Worm (Caenorhabditis elegans): Measurements from ENCODE around the gene ZK596.3.

ZK596.3 gene

DNA sequence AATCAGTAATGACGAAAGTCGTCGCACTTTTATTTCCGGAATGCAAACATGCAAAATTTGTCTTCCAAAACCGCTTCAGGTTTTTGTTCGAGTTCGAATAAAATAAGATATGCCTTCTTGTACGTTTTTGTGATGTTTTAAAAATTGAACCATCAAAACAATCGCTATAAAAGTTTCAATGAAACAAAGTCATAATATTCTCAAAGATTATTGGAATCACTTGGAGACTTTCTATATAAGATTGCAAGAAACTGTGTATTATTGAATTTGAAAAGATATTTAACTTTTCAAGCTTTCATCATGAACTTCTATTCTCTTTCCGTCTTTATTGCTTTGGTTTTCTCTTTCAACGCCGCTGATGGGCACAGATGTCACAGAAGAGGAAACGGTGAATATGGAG lies 27.3 kb downstream of the ZK596.3 start, which contains the start of gene fipr-14:
Gene fipr-14, plus strand, starts transcription at position 301 of the 400 bp plus-strand sequence.
- TF ChIP-seq ces-1 (GFP tag; optimal IDR thresholded peaks at IDR 0.05), result no peak

DNA sequence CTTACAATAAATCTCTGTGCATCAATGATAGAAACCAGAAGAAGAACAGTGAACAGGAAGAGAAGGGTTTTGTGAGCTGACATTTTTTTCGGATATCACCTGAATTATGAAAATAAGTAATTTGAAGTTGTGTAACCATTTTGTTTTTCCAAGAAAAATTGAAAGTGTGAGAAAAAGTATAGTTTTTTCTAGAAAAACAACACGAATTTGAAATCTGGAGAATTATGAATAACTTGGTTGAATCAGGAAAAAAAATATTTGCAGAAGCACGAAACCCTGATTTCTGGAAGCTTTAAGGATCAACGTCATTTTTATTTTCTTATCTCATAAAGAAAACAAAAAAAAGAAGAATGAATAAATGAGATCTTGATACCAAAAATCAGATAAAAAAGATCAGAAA lies 29.7 kb downstream of the ZK596.3 start, which contains the start of gene F13E9.12:
Gene F13E9.12, minus strand, starts transcription at position 101 of the 400 bp plus-strand sequence.
- TF ChIP-seq lin-32 (GFP tag; optimal IDR thresholded peaks at IDR 0.05) (no peak), pha-4 (tag; optimal IDR thresholded peaks at IDR 0.05) (no peak), drap-1 (GFP tag; optimal IDR thresholded peaks at IDR 0.05) (no peak), sptf-1 (tag; optimal IDR thresholded peaks at IDR 0.05) (no peak), sem-2 (GFP tag; optimal IDR thresholded peaks at IDR 0.05) (no peak), nhr-2 (tag; optimal IDR thresholded peaks at IDR 0.05) (no peak), ceh-83 (GFP tag; optimal IDR thresholded peaks at IDR 0.05) (no peak), zip-8 (tag; optimal IDR thresholded peaks at IDR 0.05) (no peak), unc-120 (tag; optimal IDR thresholded peaks at IDR 0.05; ENCODE audit: poor library complexity, severe bottlenecking) (no peak), mep-1 (tag; optimal IDR thresholded peaks at IDR 0.05) (no peak), elt-3 (tag; optimal IDR thresholded peaks at IDR 0.05) (no peak), snpc-4 (tag; optimal IDR thresholded peaks at IDR 0.05) (no peak), unc-62 (GFP tag; optimal IDR thresholded peaks at IDR 0.05) (no peak), lin-13 (tag; optimal IDR thresholded peaks at IDR 0.05) (no peak), cnd-1 (tag; optimal IDR thresholded peaks at IDR 0.05) (no peak), mls-2 (tag; optimal IDR thresholded peaks at IDR 0.05) (no peak), unc-39 (tag; optimal IDR thresholded peaks at IDR 0.05) (no peak)

DNA sequence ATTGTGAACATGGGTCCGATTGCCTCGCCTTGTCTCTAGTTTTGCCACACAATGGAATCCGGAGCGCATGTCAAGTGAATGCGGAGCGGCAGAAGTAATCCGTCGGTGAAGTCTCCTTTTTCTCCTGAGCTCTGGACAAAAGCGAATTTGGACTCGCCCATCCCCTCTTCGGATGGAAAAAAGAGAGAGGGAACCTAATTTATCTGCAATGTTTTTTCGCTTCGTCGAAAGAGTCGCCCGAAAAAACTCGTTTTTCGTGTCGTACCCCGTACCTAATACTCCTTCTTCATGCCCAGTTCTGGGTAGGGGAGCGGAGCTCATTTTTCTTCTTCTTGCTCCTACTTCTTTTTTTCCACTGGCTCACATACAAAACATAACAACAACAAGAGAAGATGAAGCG lies 34.0 kb downstream of the ZK596.3 start:
- TF ChIP-seq sptf-1 (tag; optimal IDR thresholded peaks at IDR 0.05) (no peak), ceh-39 (tag; optimal IDR thresholded peaks at IDR 0.05) (no peak), ces-1 (GFP tag; optimal IDR thresholded peaks at IDR 0.05) (peak; percentile 57), blmp-1 (tag; optimal IDR thresholded peaks at IDR 0.05) (no peak)

DNA sequence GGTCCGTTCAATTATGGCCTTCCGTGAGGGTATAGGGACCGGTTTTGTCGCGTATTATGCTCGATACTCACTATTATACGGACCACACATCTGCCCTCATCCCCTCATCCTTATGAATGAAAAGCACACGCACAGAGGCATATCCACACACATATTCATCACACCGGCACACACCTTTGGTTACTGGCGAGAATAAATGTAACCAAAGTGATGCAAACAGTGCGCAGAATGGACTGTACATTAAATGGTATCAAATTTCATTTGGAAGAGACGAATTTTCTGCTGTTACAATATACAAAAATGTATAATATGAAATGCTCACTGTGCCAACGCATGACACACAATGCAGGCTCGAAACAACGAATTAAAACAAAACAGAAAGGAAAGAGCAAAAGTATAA lies 34.5 kb downstream of the ZK596.3 start:
- TF ChIP-seq ceh-39 (tag; optimal IDR thresholded peaks at IDR 0.05) (no peak), nhr-2 (tag; optimal IDR thresholded peaks at IDR 0.05) (peak; percentile 28)

DNA sequence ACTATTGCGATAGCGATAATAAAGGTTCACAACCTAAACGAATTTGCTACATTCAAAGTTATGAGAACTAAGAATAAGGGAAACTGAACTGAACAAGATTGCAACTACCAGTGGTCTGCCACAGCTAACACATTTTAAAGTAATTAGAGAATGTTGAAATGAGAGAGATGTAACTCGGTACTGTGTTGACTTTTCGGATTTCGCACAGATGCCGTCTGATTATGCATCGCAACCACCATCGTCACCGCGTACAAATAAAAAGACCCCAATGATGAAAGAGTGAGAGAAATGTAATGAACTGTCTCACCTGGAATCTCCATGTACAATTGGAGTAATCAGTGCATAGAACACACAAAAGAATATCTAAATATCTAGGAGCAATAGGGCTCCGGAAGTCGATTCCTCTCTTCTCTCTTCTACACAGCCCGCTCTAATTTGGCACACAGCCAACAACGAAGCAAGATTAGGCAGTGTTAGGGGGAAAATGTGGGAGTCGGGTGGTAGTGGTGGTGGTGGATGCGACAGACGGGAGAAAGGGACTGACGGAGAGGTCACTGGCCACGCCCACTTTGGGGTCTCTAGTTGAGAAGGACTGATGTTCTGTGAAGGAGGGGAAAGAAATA lies 35.4 kb downstream of the ZK596.3 start, which contains the start of gene F13E9.11:
Gene F13E9.11, minus strand, starts transcription at position 507 of the 623 bp plus-strand sequence.
- peak; percentile 71 for TF ChIP-seq cnd-1 (tag; optimal IDR thresholded peaks at IDR 0.05)
- TF ChIP-seq nhr-76 (tag; optimal IDR thresholded peaks at IDR 0.05), result no peak
- no peak for TF ChIP-seq nhr-28 (tag; optimal IDR thresholded peaks at IDR 0.05)
- peak; percentile 7 for TF ChIP-seq ztf-11 (tag; optimal IDR thresholded peaks at IDR 0.05)
- no peak for TF ChIP-seq bed-3 (GFP tag; optimal IDR thresholded peaks at IDR 0.05)
- no peak for TF ChIP-seq nhr-2 (tag; optimal IDR thresholded peaks at IDR 0.05)
- TF ChIP-seq unc-120 (tag; optimal IDR thresholded peaks at IDR 0.05; ENCODE audit: poor library complexity, severe bottlenecking), result no peak
- no peak for TF ChIP-seq sptf-1 (tag; optimal IDR thresholded peaks at IDR 0.05)
- no peak for TF ChIP-seq ham-2 (GFP tag; optimal IDR thresholded peaks at IDR 0.05)
- TF ChIP-seq lin-32 (GFP tag; optimal IDR thresholded peaks at IDR 0.05), result no peak
- TF ChIP-seq zip-8 (tag; optimal IDR thresholded peaks at IDR 0.05), result no peak
- no peak for TF ChIP-seq unc-62 (GFP tag; optimal IDR thresholded peaks at IDR 0.05)
- peak; percentile 43 for TF ChIP-seq mep-1 (tag; optimal IDR thresholded peaks at IDR 0.05)
- peak; percentile 37 for TF ChIP-seq ces-1 (GFP tag; optimal IDR thresholded peaks at IDR 0.05)
- no peak for TF ChIP-seq flh-1 (GFP tag; optimal IDR thresholded peaks at IDR 0.05)
- no peak for TF ChIP-seq sem-2 (GFP tag; optimal IDR thresholded peaks at IDR 0.05)

DNA sequence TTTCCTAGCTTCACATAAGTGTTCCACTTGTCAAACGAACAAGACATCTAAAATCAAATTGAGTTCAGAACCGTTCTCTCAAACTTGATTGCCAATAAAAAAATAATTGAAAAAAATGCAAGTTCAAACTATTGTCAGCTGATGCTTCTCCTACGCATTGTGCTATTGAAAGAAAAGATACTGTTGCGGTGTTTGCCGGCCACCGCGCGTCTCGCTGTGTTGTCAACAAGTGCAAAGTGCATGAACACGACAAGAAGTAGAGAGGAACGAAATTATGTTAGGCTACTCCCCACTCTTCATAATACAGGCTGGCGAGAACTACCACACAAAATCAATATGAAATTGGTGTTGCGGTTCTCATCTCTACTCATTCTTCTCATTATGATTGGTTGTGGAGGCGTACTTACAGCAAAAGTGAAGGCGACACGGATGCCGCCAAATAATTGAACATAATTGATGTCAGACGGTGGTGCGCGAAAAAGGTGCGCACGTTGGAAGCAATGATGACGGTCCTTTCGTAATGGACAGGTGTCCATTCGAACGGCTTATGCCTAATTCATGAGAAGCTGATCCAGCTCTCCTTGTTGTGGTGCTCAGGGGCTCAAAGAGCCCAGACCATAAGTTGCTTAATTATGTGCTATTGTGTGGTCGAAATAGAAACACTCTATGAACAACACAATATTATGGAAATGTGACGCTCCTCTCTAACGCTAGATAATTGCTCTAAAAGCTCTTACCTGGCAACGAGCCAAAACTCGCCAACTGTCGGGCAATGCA lies 36.6 kb downstream of the ZK596.3 start:
- peak; percentile 72 for TF ChIP-seq ceh-43 (GFP tag; optimal IDR thresholded peaks at IDR 0.05)
- TF ChIP-seq mls-2 (tag; optimal IDR thresholded peaks at IDR 0.05), result peak; percentile 71
- peak; percentile 2 for TF ChIP-seq hlh-1 (tag; optimal IDR thresholded peaks at IDR 0.05)
- TF ChIP-seq pha-4 (tag; optimal IDR thresholded peaks at IDR 0.05), result peak; percentile 59
- TF ChIP-seq ces-1 (GFP tag; optimal IDR thresholded peaks at IDR 0.05), result peak; percentile 18
- TF ChIP-seq sem-2 (GFP tag; optimal IDR thresholded peaks at IDR 0.05), result no peak
- TF ChIP-seq ham-2 (GFP tag; optimal IDR thresholded peaks at IDR 0.05), result peak; percentile 47
- TF ChIP-seq tbx-8 (GFP tag; optimal IDR thresholded peaks at IDR 0.05), result no peak
